Worm (Caenorhabditis elegans) whole organism, L4 larva: ENCODE data around the gene T12G3.4.

Source experiments
- D1046.2 ChIP-seq: fragments of 200-800 bp; sonication (Bioruptor generic); IDR thresholded peaks from 2 replicates; pipeline ENCODE4 v1.3.6; 2022; ENCODE audit warnings: missing genetic modification characterization, missing compliant biosample characterization
- F37D6.2 ChIP-seq: sonication (generic microtip); optimal IDR thresholded peaks from 2 replicates; lab custom pipeline; 2016; ENCODE audit warnings: mild to moderate bottlenecking, missing genetic modification characterization, missing compliant biosample characterization
- F49E8.2 ChIP-seq: sonication (generic microtip); optimal IDR thresholded peaks from 2 replicates; lab custom pipeline; 2016; ENCODE audit warnings: missing compliant biosample characterization, mild to moderate bottlenecking, missing genetic modification characterization, borderline replicate concordance
- Y75B8A.6 ChIP-seq: fragments of 200-800 bp; sonication (Bioruptor generic); IDR thresholded peaks from 2 replicates; pipeline ENCODE4 v1.3.6; 2022; ENCODE audit warnings: missing genetic modification reagents, missing genetic modification characterization, missing compliant biosample characterization
- ZK337.2 ChIP-seq: fragments of 200-800 bp; sonication (Bioruptor generic); IDR thresholded peaks from 2 replicates; pipeline ENCODE4 v1.3.6; 2022; ENCODE audit warnings: missing genetic modification reagents, missing genetic modification characterization, missing compliant biosample characterization
- aha-1 ChIP-seq: fragments of 150-350 bp; peaks from one replicate; lab custom pipeline; 2014; ENCODE audit warnings: missing biosample characterization, missing genetic modification characterization
- aly-2 ChIP-seq: sonication (generic microtip); optimal IDR thresholded peaks from 2 replicates; lab custom pipeline; 2018; ENCODE audit warnings: missing biosample characterization, missing genetic modification characterization
- ama-1 ChIP-seq: fragments of 150-350 bp; optimal IDR thresholded peaks from 2 replicates; lab custom pipeline; 2014; ENCODE audit warnings: inconsistent platforms, mixed read lengths
- arid-1 ChIP-seq: fragments of 200-800 bp; sonication (Bioruptor generic); conservative IDR thresholded peaks from 2 replicates; pipeline ENCODE4 v1.3.6; 2022; ENCODE audit warnings: missing genetic modification reagents, missing genetic modification characterization, missing compliant biosample characterization
- ceh-32 ChIP-seq: sonication (generic microtip); optimal IDR thresholded peaks from 2 replicates; lab custom pipeline; 2016; ENCODE audit warnings: mild to moderate bottlenecking, missing genetic modification characterization, missing compliant biosample characterization; ENCODE audit not compliant: poor library complexity
- ceh-44 ChIP-seq: fragments of 200-800 bp; sonication (Bioruptor generic); IDR thresholded peaks from 2 replicates; pipeline ENCODE4 v1.3.6; 2022; ENCODE audit warnings: missing genetic modification reagents, missing genetic modification characterization, missing compliant biosample characterization
- ceh-62 ChIP-seq: sonication (generic microtip); optimal IDR thresholded peaks from 2 replicates; lab custom pipeline; 2017; ENCODE audit warnings: missing biosample characterization, missing genetic modification characterization
- ceh-82 ChIP-seq: sonication (generic microtip); optimal IDR thresholded peaks from 2 replicates; lab custom pipeline; 2017; ENCODE audit warnings: missing biosample characterization, missing genetic modification characterization
- ces-1 ChIP-seq: fragments of 150-350 bp; sonication (generic microtip); optimal IDR thresholded peaks from 4 replicates; lab custom pipeline; 2014; ENCODE audit warnings: missing biosample characterization, missing genetic modification reagents, missing genetic modification characterization
- ctbp-1 ChIP-seq: fragments of 200-800 bp; sonication (Bioruptor generic); IDR thresholded peaks from 2 replicates; pipeline ENCODE4 v1.3.6; 2022; ENCODE audit warnings: missing genetic modification reagents, missing genetic modification characterization, missing compliant biosample characterization
- daf-12 ChIP-seq: fragments of 150-350 bp; optimal IDR thresholded peaks from 2 replicates; lab custom pipeline; 2014; ENCODE audit warnings: missing biosample characterization, missing genetic modification reagents, missing genetic modification characterization
- daf-8 ChIP-seq: fragments of 200-800 bp; sonication (Bioruptor generic); IDR thresholded peaks from 2 replicates; pipeline ENCODE4 v1.3.6; 2022; ENCODE audit warnings: missing genetic modification characterization, missing compliant biosample characterization
- dmd-8 ChIP-seq: fragments of 200-800 bp; sonication (Bioruptor generic); IDR thresholded peaks from 2 replicates; pipeline ENCODE4 v1.3.6; 2022; ENCODE audit warnings: missing genetic modification characterization, missing compliant biosample characterization
- dmd-9 ChIP-seq: fragments of 200-800 bp; sonication (Bioruptor generic); IDR thresholded peaks from 2 replicates; pipeline ENCODE4 v1.3.6; 2022; ENCODE audit warnings: missing genetic modification reagents, missing genetic modification characterization, missing compliant biosample characterization
- duxl-1 ChIP-seq: sonication (generic microtip); optimal IDR thresholded peaks from 2 replicates; lab custom pipeline; 2016; ENCODE audit warnings: mild to moderate bottlenecking, missing genetic modification characterization, moderate library complexity, missing compliant biosample characterization; ENCODE audit not compliant: poor library complexity
- hif-1 ChIP-seq, 2 experiments: sonication (generic microtip); optimal IDR thresholded peaks; 2 replicates each; lab custom pipeline; 2016 to 2017; ENCODE audit warnings: missing compliant biosample characterization in 2 of 2, missing genetic modification characterization in 2 of 2, missing genetic modification reagents in 2 of 2, missing genotype in 2 of 2, mild to moderate bottlenecking in 1 of 2
- hlh-11 ChIP-seq: fragments of 200-800 bp; sonication (Bioruptor generic); optimal IDR thresholded peaks from 2 replicates; lab custom pipeline; 2018; ENCODE audit warnings: mild to moderate bottlenecking, missing genetic modification characterization, missing compliant biosample characterization
- hlh-30 ChIP-seq: sonication (generic microtip); optimal IDR thresholded peaks from 2 replicates; lab custom pipeline; 2017; ENCODE audit warnings: antibody characterized with exemption, mild to moderate bottlenecking, missing genetic modification characterization, missing compliant biosample characterization; ENCODE audit not compliant: insufficient read depth
- lin-1 ChIP-seq: fragments of 200-800 bp; sonication (Bioruptor generic); IDR thresholded peaks from 2 replicates; pipeline ENCODE4 v1.3.6; 2022; ENCODE audit warnings: missing genetic modification reagents, missing genetic modification characterization, missing compliant biosample characterization
- lin-39 ChIP-seq: fragments of 150-350 bp; optimal IDR thresholded peaks from 2 replicates; lab custom pipeline; 2014; ENCODE audit warnings: missing biosample characterization, missing genetic modification reagents, missing genetic modification characterization
- lsy-2 ChIP-seq, 2 experiments: fragments of 150-350 bp in 1 of 2; sonication (generic microtip) in 1 of 2; optimal IDR thresholded peaks; 2 replicates each; lab custom pipeline; 2014 to 2017; ENCODE audit warnings: missing biosample characterization in 2 of 2, missing genetic modification characterization in 2 of 2
- madf-5 ChIP-seq, 2 experiments: fragments of 200-800 bp; sonication (Bioruptor generic); IDR thresholded peaks; 2 replicates each; pipeline ENCODE4 v1.3.6; 2022; ENCODE audit warnings: missing compliant biosample characterization in 2 of 2, missing genetic modification characterization in 2 of 2
- madf-9 ChIP-seq: fragments of 200-800 bp; sonication (Bioruptor generic); conservative IDR thresholded peaks from 2 replicates; pipeline ENCODE4 v1.3.6; 2022; ENCODE audit warnings: missing genetic modification reagents, missing genetic modification characterization, missing compliant biosample characterization
- mep-1 ChIP-seq: fragments of 150-350 bp; sonication (generic microtip); optimal IDR thresholded peaks from 3 replicates; lab custom pipeline; 2014; ENCODE audit warnings: missing biosample characterization, missing genetic modification characterization
- mes-2 ChIP-seq: sonication (generic microtip); optimal IDR thresholded peaks from 2 replicates; lab custom pipeline; 2016; ENCODE audit warnings: missing genotype, mild to moderate bottlenecking, missing genetic modification characterization, missing compliant biosample characterization; ENCODE audit not compliant: poor library complexity, severe bottlenecking
- mxl-2 ChIP-seq: fragments of 200-800 bp; sonication (Bioruptor generic); conservative IDR thresholded peaks from 2 replicates; pipeline ENCODE4 v1.3.6; 2022; ENCODE audit warnings: missing genetic modification reagents, missing genetic modification characterization, missing compliant biosample characterization
- nhr-111 ChIP-seq: fragments of 200-800 bp; sonication (Bioruptor generic); optimal IDR thresholded peaks from 2 replicates; lab custom pipeline; 2018; ENCODE audit warnings: mild to moderate bottlenecking, missing genetic modification characterization, missing compliant biosample characterization
- nhr-48 ChIP-seq: sonication (generic microtip); optimal IDR thresholded peaks from 2 replicates; lab custom pipeline; 2016; ENCODE audit warnings: mild to moderate bottlenecking, missing genetic modification characterization, missing compliant biosample characterization
- nhr-6 ChIP-seq: fragments of 150-350 bp; optimal IDR thresholded peaks from 2 replicates; lab custom pipeline; 2014; ENCODE audit warnings: missing biosample characterization, missing genetic modification characterization
- pqm-1 ChIP-seq: sonication (generic microtip); optimal IDR thresholded peaks from 2 replicates; lab custom pipeline; 2017; ENCODE audit warnings: missing biosample characterization, missing genetic modification characterization
- rbr-2 ChIP-seq: sonication (generic microtip); optimal IDR thresholded peaks from 2 replicates; lab custom pipeline; 2016; ENCODE audit warnings: missing genotype, missing genetic modification characterization, missing compliant biosample characterization
- saeg-2 ChIP-seq: fragments of 200-800 bp; sonication (Bioruptor generic); IDR thresholded peaks from 2 replicates; pipeline ENCODE4 v1.3.6; 2022; ENCODE audit warnings: missing genetic modification reagents, missing genetic modification characterization, missing compliant biosample characterization
- skn-1 ChIP-seq: fragments of 150-350 bp; optimal IDR thresholded peaks from 2 replicates; lab custom pipeline; 2014; ENCODE audit warnings: missing biosample characterization, missing genetic modification characterization
- snpc-1.2 ChIP-seq: fragments of 200-800 bp; sonication (Bioruptor generic); IDR thresholded peaks from 2 replicates; pipeline ENCODE4 v1.3.6; 2022; ENCODE audit warnings: missing genetic modification reagents, missing genetic modification characterization, missing compliant biosample characterization
- spr-3 ChIP-seq: fragments of 200-800 bp; sonication (Bioruptor generic); optimal IDR thresholded peaks from 2 replicates; lab custom pipeline; 2018; ENCODE audit warnings: mild to moderate bottlenecking, missing genetic modification characterization, missing compliant biosample characterization
- unc-130 ChIP-seq: sonication (generic microtip); optimal IDR thresholded peaks from 2 replicates; lab custom pipeline; 2016; ENCODE audit warnings: missing genetic modification reagents, missing genetic modification characterization, missing compliant biosample characterization
- unc-62 ChIP-seq, 3 experiments: fragments of 150-350 bp in 1 of 3; sonication (generic microtip); optimal IDR thresholded peaks in 2 of 3; peaks in 1 of 3; 1 replicate in 1 of 3; 2 replicates in 2 of 3; lab custom pipeline; 2014 to 2017; ENCODE audit warnings: missing biosample characterization in 3 of 3, missing genetic modification characterization in 3 of 3, missing genetic modification reagents in 3 of 3, missing genotype in 1 of 3
- vab-7 ChIP-seq: fragments of 200-800 bp; sonication (Bioruptor generic); IDR thresholded peaks from 2 replicates; pipeline ENCODE4 v1.3.6; 2022; ENCODE audit warnings: missing genetic modification reagents, missing genetic modification characterization, missing compliant biosample characterization
- zfp-2 ChIP-seq: sonication (generic microtip); optimal IDR thresholded peaks from 2 replicates; lab custom pipeline; 2016; ENCODE audit warnings: mild to moderate bottlenecking, missing genetic modification characterization, missing compliant biosample characterization
- zip-11 ChIP-seq: fragments of 200-800 bp; sonication (Bioruptor generic); IDR thresholded peaks from 2 replicates; pipeline ENCODE4 v1.3.6; 2022; ENCODE audit warnings: missing genetic modification characterization, missing compliant biosample characterization
- zip-2 ChIP-seq: fragments of 150-350 bp; optimal IDR thresholded peaks from 2 replicates; lab custom pipeline; 2014; ENCODE audit warnings: missing biosample characterization, missing genetic modification characterization
- ztf-7 ChIP-seq: fragments of 150-350 bp; optimal IDR thresholded peaks from 2 replicates; lab custom pipeline; 2014; ENCODE audit warnings: missing biosample characterization, missing genetic modification characterization

Gene T12G3.4

DNA sequence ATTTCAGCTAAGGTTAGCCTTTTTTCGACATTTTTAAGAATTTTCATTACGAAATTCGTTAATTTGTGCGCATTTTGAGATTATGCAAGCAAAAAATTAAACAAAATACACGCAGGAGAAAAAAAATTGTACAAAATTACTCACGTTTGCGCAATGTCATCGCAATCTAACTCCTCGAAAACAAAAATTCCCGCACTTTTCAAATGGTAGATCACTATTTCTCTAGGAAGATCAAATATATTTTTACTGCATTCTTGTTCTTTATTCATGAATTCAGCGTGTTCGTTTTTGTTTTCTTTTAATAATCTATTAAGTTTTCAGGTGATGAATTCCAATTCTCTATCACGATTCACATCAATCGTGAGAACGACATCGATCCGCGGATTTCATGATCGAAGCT lies 17.1 kb upstream of the T12G3.4 start, which contains the start of the genes T12G3.6 and mrpl-51:
TSS of gene T12G3.6 (minus strand) at position 269 of the 400 bp plus-strand sequence.
TSS of gene mrpl-51 (plus strand) at position 322 of the 400 bp plus-strand sequence.
- TF ChIP-seq unc-62 (GFP tag; optimal IDR thresholded peaks at IDR 0.05 in 1 of 2; lab: Kevin White, UChicago) (peak in 1 of 2 experiments; percentile 63), unc-62 (tag; optimal IDR thresholded peaks at IDR 0.05; lab: Kevin White, UChicago) (no peak), mes-2 (tag; lab: Kevin White, UChicago) (no peak), aha-1 (tag; lab: Kevin White, UChicago) (peak; percentile 38)

DNA sequence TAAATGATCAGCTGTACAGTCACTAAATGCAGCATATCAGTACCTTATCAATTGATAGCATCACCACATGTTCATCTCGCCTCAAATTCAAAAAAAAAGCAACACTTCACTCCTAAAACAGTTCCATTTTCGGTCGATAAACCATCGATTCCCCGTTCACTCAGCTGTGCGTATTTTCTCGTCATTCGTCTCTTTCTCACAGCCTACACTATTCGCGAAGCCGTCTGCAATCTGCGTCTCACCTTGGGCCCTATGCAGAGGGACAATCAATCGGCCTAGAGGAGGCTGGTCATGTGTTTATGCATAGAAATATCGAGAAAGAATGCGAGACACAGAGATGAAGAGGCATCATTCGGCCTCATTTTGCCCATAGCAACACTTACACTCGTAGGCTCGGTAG lies 15.7 kb upstream of the T12G3.4 start:
- TF ChIP-seq lin-1 (GFP tag; lab: Robert Waterston, UW) (peak; percentile 48; the same call in 1 of the 2 replicates), zip-11 (no peak), unc-130 (GFP tag; lab: Kevin White, UChicago) (peak; percentile 22), ces-1 (GFP tag; lab: Kevin White, UChicago) (no peak), madf-5 (GFP tag; IDR thresholded peaks at IDR 0.05; lab: Robert Waterston, UW) (no peak), zip-2 (tag; lab: Kevin White, UChicago) (peak; percentile 65), aly-2 (no peak), mes-2 (tag; lab: Kevin White, UChicago) (peak; percentile 74), mep-1 (peak; percentile 94), nhr-6 (tag; lab: Kevin White, UChicago) (peak; percentile 66), F49E8.2 (tag; lab: Kevin White, UChicago) (no peak), spr-3 (GFP tag; lab: Kevin White, UChicago) (no peak), ztf-7 (tag; lab: Kevin White, UChicago) (peak; percentile 90), saeg-2 (GFP tag; lab: Robert Waterston, UW) (peak; percentile 66), hif-1 (tag; optimal IDR thresholded peaks at IDR 0.05; lab: Kevin White, UChicago) (peak in 1 of 2 experiments; percentile 79), ceh-82 (tag; lab: Kevin White, UChicago) (no peak), madf-9 (GFP tag; lab: Robert Waterston, UW) (no peak), aha-1 (tag; lab: Kevin White, UChicago) (peak; percentile 95), hlh-30 (tag; lab: Kevin White, UChicago) (peak; percentile 98), zfp-2 (tag; lab: Kevin White, UChicago) (no peak), ceh-44 (GFP tag; lab: Robert Waterston, UW) (no peak), Y75B8A.6 (GFP tag; lab: Robert Waterston, UW) (no peak), ctbp-1 (peak; percentile 26; the same call in 1 of the 2 replicates), vab-7 (GFP tag; lab: Robert Waterston, UW) (no peak; the same call in 1 of the 2 replicates), nhr-48 (peak; percentile 94), rbr-2 (tag; lab: Kevin White, UChicago) (peak; percentile 83), unc-62 (GFP tag; optimal IDR thresholded peaks at IDR 0.05 in 1 of 2; lab: Kevin White, UChicago) (no peak), unc-62 (tag; optimal IDR thresholded peaks at IDR 0.05; lab: Kevin White, UChicago) (no peak), D1046.2 (GFP tag; lab: Robert Waterston, UW) (no peak; the same call in 1 of the 2 replicates), pqm-1 (tag; lab: Kevin White, UChicago) (peak; percentile 95), ama-1 (peak; percentile 37), F37D6.2 (tag; lab: Kevin White, UChicago) (peak; percentile 23), dmd-8 (GFP tag; lab: Robert Waterston, UW) (no peak), lsy-2 (tag; optimal IDR thresholded peaks at IDR 0.05; lab: Kevin White, UChicago) (peak; percentile 84 to 90), ceh-32 (tag; lab: Kevin White, UChicago) (no peak), daf-12 (tag; lab: Kevin White, UChicago) (no peak), daf-8 (GFP tag; lab: Robert Waterston, UW) (no peak), hlh-11 (tag; lab: Kevin White, UChicago) (peak; percentile 100), lin-39 (tag; lab: Kevin White, UChicago) (no peak), dmd-9 (GFP tag; lab: Robert Waterston, UW) (0 out of 2 replicates have a peak, but pooled peaks have one; percentile 46), nhr-111 (peak; percentile 24), ZK337.2 (GFP tag; lab: Robert Waterston, UW) (no peak), mxl-2 (no peak), ceh-62 (no peak), duxl-1 (peak; percentile 29), snpc-1.2 (GFP tag; lab: Robert Waterston, UW) (no peak), arid-1 (no peak), skn-1 (tag; lab: Kevin White, UChicago) (peak; percentile 56)
